Worm (Caenorhabditis elegans) whole organism, L3 larva: ENCODE measurements around the gene Y49E10.4.
A peak's percentile ranks its signal among the peaks of the same experiment; 100 is the strongest.

Source experiments
- elt-2 ChIP-seq: sonication (generic microtip); optimal IDR thresholded peaks from 2 replicates; lab custom pipeline; 2016; ENCODE audit warnings: missing genetic modification reagents, mild to moderate bottlenecking, missing genetic modification characterization, missing compliant biosample characterization
- fos-1 ChIP-seq: fragments of 150-350 bp; optimal IDR thresholded peaks from 2 replicates; lab custom pipeline; 2014; ENCODE audit warnings: missing biosample characterization, missing genetic modification characterization
- jun-1 ChIP-seq: fragments of 150-350 bp; optimal IDR thresholded peaks from 2 replicates; lab custom pipeline; 2014; ENCODE audit warnings: missing biosample characterization, missing genetic modification reagents, missing genetic modification characterization
- nhr-77 ChIP-seq: fragments of 150-350 bp; optimal IDR thresholded peaks from 2 replicates; lab custom pipeline; 2014; ENCODE audit warnings: missing biosample characterization, missing genetic modification characterization
- pqm-1 ChIP-seq: fragments of 150-350 bp; optimal IDR thresholded peaks from 2 replicates; lab custom pipeline; 2017; ENCODE audit warnings: missing biosample characterization, missing genetic modification characterization, inconsistent platforms

DNA sequence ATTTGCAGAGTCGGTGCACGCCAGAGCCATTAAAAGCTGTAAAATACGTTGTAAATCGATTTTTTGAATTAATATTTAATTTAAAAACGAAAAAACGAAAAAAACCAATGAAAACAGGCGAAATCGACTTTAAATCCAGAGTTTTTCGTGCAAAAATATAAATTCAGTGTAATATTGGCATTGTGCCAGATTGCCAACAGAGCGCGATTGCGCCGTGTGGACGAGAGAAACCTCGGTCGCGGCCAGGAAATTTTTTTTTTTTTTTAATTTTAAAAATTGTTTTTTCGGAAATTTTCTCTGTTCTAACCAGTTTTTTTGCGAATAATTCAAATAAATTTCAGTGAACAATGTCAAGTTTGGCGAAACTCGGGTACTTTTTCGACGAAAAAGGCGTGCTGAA is 32.3 kb downstream of the Y49E10.4 start, which contains the start of the genes pph-4.1 and Y75B8A.31:
- TF ChIP-seq jun-1 (tag; lab: Kevin White, UChicago) (peak; percentile 33), nhr-77 (peak; percentile 21), elt-2 (tag; lab: Kevin White, UChicago) (peak; percentile 54), fos-1 (tag; lab: Kevin White, UChicago) (no peak), pqm-1 (tag; lab: Kevin White, UChicago) (peak; percentile 45)
